Fruit fly (Drosophila melanogaster) whole organism, adult: ENCODE results near the gene CG8852.

Experiments
- ovo ChIP-seq: fragments of 200-800 bp; sonication (Bioruptor generic); optimal IDR thresholded peaks from 2 replicates; lab custom pipeline; 2016; ENCODE audit warnings: missing biosample characterization, missing genetic modification characterization
- toe ChIP-seq: fragments of 200-800 bp; sonication (Bioruptor generic); optimal IDR thresholded peaks from 2 replicates; lab custom pipeline; 2016; ENCODE audit warnings: missing biosample characterization, missing genetic modification characterization

DNA sequence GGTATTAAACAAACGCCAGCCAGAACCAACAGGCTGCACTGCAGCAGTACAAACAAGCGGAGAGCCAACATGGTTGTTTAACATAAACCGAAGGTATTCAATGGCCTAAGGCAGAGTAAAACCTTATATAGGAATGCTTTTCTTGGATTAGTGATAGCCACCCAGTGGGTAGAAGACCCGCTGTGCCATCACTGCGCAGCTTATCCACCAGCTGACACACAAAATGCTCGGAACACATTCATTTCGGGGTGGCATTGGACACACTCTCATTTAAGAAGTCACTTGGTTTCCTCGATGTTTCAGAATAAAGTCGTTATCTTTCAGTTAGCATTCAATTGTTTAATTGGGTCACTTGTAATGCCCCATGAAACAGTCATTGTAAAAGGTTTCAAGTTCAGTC is 14.9 kb upstream of the CG8852 start, which contains the start of gene CG31954:
- TF ChIP-seq toe (GFP tag; lab: Kevin White, UChicago) (no peak), ovo (GFP tag; lab: Kevin White, UChicago) (no peak)
